Fruit fly (Drosophila melanogaster) whole organism, embryonic: ENCODE data around the gene mop.

Experiments used
- Aef1 ChIP-seq: fragments of 200-800 bp; sonication (Bioruptor generic); IDR thresholded peaks from 3 replicates; pipeline ENCODE4 v1.3.6; 2022; ENCODE audit warnings: missing biosample characterization, missing genetic modification characterization
- Awh ChIP-seq: fragments of 200-800 bp; sonication (Bioruptor generic); IDR thresholded peaks from 2 replicates; pipeline ENCODE4, ENCODE4 v1.3.6; 2022; ENCODE audit warnings: missing biosample characterization, missing genetic modification characterization
- Bteb2 ChIP-seq: fragments of 200-800 bp; sonication (Bioruptor generic); optimal IDR thresholded peaks from 2 replicates; lab custom pipeline; 2016; ENCODE audit warnings: missing biosample characterization, missing genetic modification characterization
- CG10979 ChIP-seq: fragments of 200-800 bp; sonication (Bioruptor generic); optimal IDR thresholded peaks from 2 replicates; lab custom pipeline; 2018; ENCODE audit warnings: missing biosample characterization, mild to moderate bottlenecking, missing genetic modification characterization, moderate library complexity
- CG11456 ChIP-seq: fragments of 200-800 bp; sonication (Bioruptor generic); IDR thresholded peaks from 3 replicates; pipeline ENCODE4 v1.3.6; 2022; ENCODE audit warnings: missing biosample characterization, missing genetic modification characterization
- CG11504 ChIP-seq: fragments of 200-800 bp; sonication (Bioruptor generic); optimal IDR thresholded peaks from 3 replicates; lab custom pipeline; 2019; ENCODE audit warnings: missing biosample characterization, mild to moderate bottlenecking, missing genetic modification characterization, moderate library complexity
- CG12155 ChIP-seq: fragments of 200-800 bp; sonication (Bioruptor generic); optimal IDR thresholded peaks from 3 replicates; lab custom pipeline; 2016; ENCODE audit warnings: missing biosample characterization, missing genetic modification characterization
- CG17829 ChIP-seq: fragments of 200-800 bp; optimal IDR thresholded peaks from 2 replicates; lab custom pipeline; 2019; ENCODE audit warnings: missing biosample characterization, mild to moderate bottlenecking, missing genetic modification characterization, moderate library complexity
- CG18764 ChIP-seq: fragments of 200-800 bp; sonication (Bioruptor generic); optimal IDR thresholded peaks from 3 replicates; lab custom pipeline; 2016; ENCODE audit warnings: missing biosample characterization, missing genetic modification characterization
- CG2875 ChIP-seq: fragments of 200-800 bp; sonication (Bioruptor generic); optimal IDR thresholded peaks from 2 replicates; lab custom pipeline; 2017; ENCODE audit warnings: missing biosample characterization, mild to moderate bottlenecking, missing genetic modification characterization, missing genetic modification reagents
- CG7745 ChIP-seq: fragments of 200-800 bp; sonication (Bioruptor generic); optimal IDR thresholded peaks from 2 replicates; lab custom pipeline; 2018; ENCODE audit warnings: missing biosample characterization, mild to moderate bottlenecking, missing genetic modification characterization, moderate library complexity
- CG8089 ChIP-seq: fragments of 200-800 bp; sonication (Bioruptor generic); optimal IDR thresholded peaks from 3 replicates; lab custom pipeline; 2016; ENCODE audit warnings: missing biosample characterization, missing genetic modification characterization
- CG9215 ChIP-seq: fragments of 200-800 bp; sonication (Bioruptor generic); IDR thresholded peaks from 2 replicates; pipeline ENCODE4 v1.3.6; 2022; ENCODE audit warnings: missing biosample characterization, missing genetic modification characterization
- Dbx ChIP-seq: fragments of 200-800 bp; sonication (Bioruptor generic); IDR thresholded peaks from 3 replicates; pipeline ENCODE4 v1.3.6; 2022; ENCODE audit warnings: missing biosample characterization, missing genetic modification characterization
- Dfd ChIP-seq, 2 experiments: fragments of >200 bp; optimal IDR thresholded peaks; 2 replicates each; lab custom pipeline; 2017; ENCODE audit warnings: missing biosample characterization in 2 of 2, missing genetic modification characterization in 2 of 2
- Doc3 ChIP-seq: fragments of 200-800 bp; sonication (Bioruptor generic); IDR thresholded peaks from 3 replicates; pipeline ENCODE4 v1.3.6; 2022; ENCODE audit warnings: missing biosample characterization, missing genetic modification characterization; ENCODE audit not compliant: partially characterized antibody
- Elba2 ChIP-seq: fragments of 200-800 bp; sonication (Bioruptor generic); optimal IDR thresholded peaks from 3 replicates; lab custom pipeline; 2016; ENCODE audit warnings: missing biosample characterization, missing genetic modification characterization
- GATAe ChIP-seq: fragments of 200-800 bp; sonication (Bioruptor generic); conservative IDR thresholded peaks from 2 replicates; pipeline ENCODE4 v1.3.6; 2022; ENCODE audit warnings: missing biosample characterization, missing genetic modification characterization
- Hey ChIP-seq: fragments of 200-800 bp; sonication (Bioruptor generic); optimal IDR thresholded peaks from 3 replicates; lab custom pipeline; 2018; ENCODE audit warnings: missing biosample characterization, mild to moderate bottlenecking, missing genetic modification characterization
- Hmx ChIP-seq: fragments of 200-800 bp; sonication (Bioruptor generic); optimal IDR thresholded peaks from 2 replicates; lab custom pipeline; 2016; ENCODE audit warnings: missing biosample characterization, missing genetic modification characterization
- Hr39 ChIP-seq: fragments of >200 bp; optimal IDR thresholded peaks from 2 replicates; lab custom pipeline; 2017
- Med ChIP-seq: fragments of 200-800 bp; sonication (Bioruptor generic); peaks from one replicate; lab custom pipeline; 2016; ENCODE audit warnings: missing biosample characterization, missing genetic modification characterization, mild to moderate bottlenecking, inconsistent platforms, moderate library complexity
- Nf-YC ChIP-seq: fragments of 200-800 bp; optimal IDR thresholded peaks from 3 replicates; lab custom pipeline; 2019; ENCODE audit warnings: missing biosample characterization, mild to moderate bottlenecking, missing genetic modification characterization, moderate library complexity
- Opbp ChIP-seq: fragments of 200-800 bp; sonication (Bioruptor generic); IDR thresholded peaks from 3 replicates; pipeline ENCODE4 v1.3.6; 2022; ENCODE audit warnings: missing biosample characterization, missing genetic modification characterization; ENCODE audit not compliant: partially characterized antibody
- Rx ChIP-seq: fragments of 200-800 bp; sonication (Bioruptor generic); IDR thresholded peaks from 2 replicates; pipeline ENCODE4 v1.3.6; 2022; ENCODE audit warnings: missing biosample characterization, missing genetic modification characterization
- Sox102F ChIP-seq: fragments of 200-800 bp; sonication (Bioruptor generic); optimal IDR thresholded peaks from 2 replicates; lab custom pipeline; 2018; ENCODE audit warnings: missing biosample characterization, mild to moderate bottlenecking, missing genetic modification characterization, moderate library complexity
- Spps ChIP-seq: fragments of 200-800 bp; sonication (Bioruptor generic); optimal IDR thresholded peaks from 2 replicates; lab custom pipeline; 2018; ENCODE audit warnings: missing biosample characterization, mild to moderate bottlenecking, missing genetic modification characterization
- ab ChIP-seq: fragments of 200-800 bp; sonication (Bioruptor generic); optimal IDR thresholded peaks from 2 replicates; lab custom pipeline; 2016; ENCODE audit warnings: missing biosample characterization, missing genetic modification characterization
- al ChIP-seq: fragments of 200-800 bp; sonication (Bioruptor generic); IDR thresholded peaks from 2 replicates; pipeline ENCODE4 v1.3.6; 2022; ENCODE audit warnings: missing biosample characterization, missing genetic modification characterization
- chif ChIP-seq, 2 experiments: fragments of 200-800 bp; sonication (Bioruptor generic); optimal IDR thresholded peaks; 3 replicates each; lab custom pipeline; 2016; ENCODE audit warnings: missing biosample characterization in 2 of 2, missing genetic modification characterization in 2 of 2
- crol ChIP-seq: fragments of 200-800 bp; sonication (Bioruptor generic); IDR thresholded peaks from 2 replicates; pipeline ENCODE4 v1.3.6; 2022; ENCODE audit warnings: missing biosample characterization, missing genetic modification characterization
- ewg ChIP-seq: fragments of 200-800 bp; sonication (Bioruptor generic); optimal IDR thresholded peaks from 3 replicates; lab custom pipeline; 2017; ENCODE audit warnings: mild to moderate bottlenecking, missing biosample characterization, missing genetic modification reagents, missing genetic modification characterization
- fd96Cb ChIP-seq: fragments of 200-800 bp; sonication (Bioruptor generic); optimal IDR thresholded peaks from 2 replicates; lab custom pipeline; 2018; ENCODE audit warnings: missing biosample characterization, mild to moderate bottlenecking, missing genetic modification characterization, moderate library complexity
- ftz-f1 ChIP-seq: fragments of 200-800 bp; sonication (Bioruptor generic); optimal IDR thresholded peaks from 2 replicates; lab custom pipeline; 2016; ENCODE audit warnings: missing biosample characterization, missing genetic modification characterization
- gt ChIP-seq: fragments of 200-800 bp; sonication (Bioruptor generic); IDR thresholded peaks from 2 replicates; pipeline ENCODE4 v1.3.6; 2022; ENCODE audit warnings: missing biosample characterization, missing genetic modification characterization
- hb ChIP-seq: fragments of 200-800 bp; sonication (Bioruptor generic); IDR thresholded peaks from 3 replicates; pipeline ENCODE4 v1.3.6; 2022; ENCODE audit warnings: missing biosample characterization, missing genetic modification characterization; ENCODE audit not compliant: partially characterized antibody
- kay ChIP-seq: fragments of 200-800 bp; sonication (Bioruptor generic); optimal IDR thresholded peaks from 2 replicates; lab custom pipeline; 2016; ENCODE audit warnings: missing biosample characterization, missing genetic modification characterization
- lilli ChIP-seq: fragments of 200-800 bp; sonication (Bioruptor generic); optimal IDR thresholded peaks from 3 replicates; lab custom pipeline; 2016; ENCODE audit warnings: missing biosample characterization, missing genetic modification characterization
- lov ChIP-seq, 2 experiments: fragments of 200-800 bp in 1 of 2; fragments of >200 bp in 1 of 2; sonication (Bioruptor generic) in 1 of 2; IDR thresholded peaks in 1 of 2; optimal IDR thresholded peaks in 1 of 2; 2 replicates in 1 of 2; 3 replicates in 1 of 2; pipeline versions ENCODE4 v1.3.6 to Lab custom; 2017 to 2022; ENCODE audit warnings: missing biosample characterization in 1 of 2, missing genetic modification characterization in 1 of 2
- maf-S ChIP-seq: fragments of 200-800 bp; sonication (Bioruptor generic); optimal IDR thresholded peaks from 2 replicates; lab custom pipeline; 2016; ENCODE audit warnings: missing biosample characterization, missing genetic modification characterization
- nom ChIP-seq: fragments of 200-800 bp; sonication (Bioruptor generic); optimal IDR thresholded peaks from 2 replicates; lab custom pipeline; 2017; ENCODE audit warnings: missing biosample characterization, missing genetic modification characterization, mild to moderate bottlenecking, moderate library complexity, missing genetic modification reagents
- oc ChIP-seq: fragments of 200-800 bp; sonication (Bioruptor generic); optimal IDR thresholded peaks from 2 replicates; lab custom pipeline; 2018; ENCODE audit warnings: missing biosample characterization, mild to moderate bottlenecking, missing genetic modification characterization, moderate library complexity
- rib ChIP-seq: fragments of 200-800 bp; sonication (Bioruptor generic); IDR thresholded peaks from 2 replicates; pipeline ENCODE4 v1.3.6; 2022; ENCODE audit warnings: missing biosample characterization, missing genetic modification characterization

mop gene

DNA sequence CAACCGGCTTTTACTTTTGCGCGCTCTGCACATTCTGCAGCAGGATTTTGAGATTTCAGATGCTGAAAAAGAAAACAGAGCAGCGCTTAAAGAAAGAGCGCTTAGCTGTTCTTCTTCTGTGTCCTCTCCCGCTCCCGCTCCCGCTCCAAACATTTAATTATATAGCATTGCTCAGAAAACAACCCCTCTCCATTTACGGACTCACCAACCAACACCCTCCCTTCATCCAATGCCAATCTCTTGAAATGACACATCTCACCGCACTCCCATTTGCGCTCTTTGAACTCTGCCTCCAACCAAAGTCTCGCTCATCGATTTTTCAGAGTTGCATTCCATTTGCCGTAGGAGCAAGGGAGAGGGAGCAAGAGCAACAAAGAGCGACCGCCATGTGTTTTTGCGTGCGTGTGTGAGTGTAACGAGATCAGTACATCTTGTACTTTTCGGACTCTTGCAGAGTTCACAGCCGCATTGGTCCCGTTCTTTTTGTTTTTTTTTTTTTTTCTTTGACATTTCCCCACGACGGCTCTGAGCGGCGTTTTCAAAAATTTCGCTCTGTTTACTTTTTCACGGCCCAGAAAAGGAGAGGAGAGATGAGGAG, 20.8 kb downstream of the mop start (continued):
- TF ChIP-seq Dbx (GFP tag; lab: Robert Waterston, UW) (0 out of 3 replicates have a peak, but pooled peaks have one; percentile 6), nom (GFP tag; lab: Kevin White, UChicago) (peak; percentile 92)

- no peak for TF ChIP-seq CG9215 (GFP tag; lab: Robert Waterston, UW)
- peak in 1 of 2 experiments; percentile 64 for TF ChIP-seq Dfd (GFP tag; optimal IDR thresholded peaks at IDR 0.05; lab: Kevin White, UChicago)
- TF ChIP-seq Elba2, result no peak
- TF ChIP-seq Opbp (GFP tag; lab: Robert Waterston, UW), result 0 out of 3 replicates have a peak, but pooled peaks have one; percentile 3
- TF ChIP-seq GATAe (GFP tag; lab: Robert Waterston, UW), result no peak
- TF ChIP-seq oc (tag; lab: Kevin White, UChicago), result no peak
- TF ChIP-seq CG17829 (tag; lab: Kevin White, UChicago), result no peak
- TF ChIP-seq Spps (tag; lab: Kevin White, UChicago), result no peak
- no peak for TF ChIP-seq CG7745 (tag; lab: Kevin White, UChicago)
- TF ChIP-seq CG8089 (GFP tag; lab: Kevin White, UChicago), result no peak
- TF ChIP-seq chif (GFP tag; optimal IDR thresholded peaks at IDR 0.05; lab: Kevin White, UChicago), result no peak
- no peak for TF ChIP-seq CG2875 (GFP tag; lab: Kevin White, UChicago)
- no peak for TF ChIP-seq ab
- TF ChIP-seq Bteb2 (GFP tag; lab: Kevin White, UChicago), result no peak
- no peak for TF ChIP-seq ewg (GFP tag; lab: Kevin White, UChicago)
- no peak for TF ChIP-seq CG11456 (GFP tag; lab: Robert Waterston, UW)
- TF ChIP-seq CG11504 (tag; lab: Kevin White, UChicago), result no peak
- no peak for TF ChIP-seq Awh
- no peak for TF ChIP-seq al (GFP tag; lab: Robert Waterston, UW)
- no peak for TF ChIP-seq Sox102F (GFP tag; lab: Kevin White, UChicago)
- TF ChIP-seq fd96Cb (tag; lab: Kevin White, UChicago), result no peak
- no peak for TF ChIP-seq gt (GFP tag; lab: Robert Waterston, UW)
- TF ChIP-seq CG18764 (GFP tag; lab: Kevin White, UChicago), result no peak
- TF ChIP-seq Med (GFP tag; lab: Kevin White, UChicago), result peak; percentile 72
- TF ChIP-seq CG10979 (tag; lab: Kevin White, UChicago), result no peak
- no peak for TF ChIP-seq maf-S (GFP tag; lab: Kevin White, UChicago)
- TF ChIP-seq Doc3, result no peak
- no peak for TF ChIP-seq CG12155 (GFP tag; lab: Kevin White, UChicago)
- TF ChIP-seq ftz-f1 (GFP tag; lab: Kevin White, UChicago), result no peak
- peak; percentile 26 for TF ChIP-seq Hr39 (lab: Kevin White, UChicago)
- no peak for TF ChIP-seq Nf-YC (tag; lab: Kevin White, UChicago)
- no peak for TF ChIP-seq lov (optimal IDR thresholded peaks at IDR 0.05; lab: Kevin White, UChicago)
- 0 out of 3 replicates have a peak, but pooled peaks have one; percentile 31 for TF ChIP-seq lov (GFP tag; IDR thresholded peaks at IDR 0.05; lab: Robert Waterston, UW)
- no peak for TF ChIP-seq Hmx (GFP tag; lab: Kevin White, UChicago)
- no peak for TF ChIP-seq lilli (GFP tag; lab: Kevin White, UChicago)
- no peak for TF ChIP-seq Hey (tag; lab: Kevin White, UChicago)
- no peak for TF ChIP-seq rib
- 0 out of 2 replicates have a peak, but pooled peaks have one; percentile 29 for TF ChIP-seq crol (GFP tag; lab: Robert Waterston, UW)
- TF ChIP-seq hb (GFP tag; lab: Robert Waterston, UW), result 0 out of 3 replicates have a peak, but pooled peaks have one; percentile 21
- TF ChIP-seq kay (GFP tag; lab: Kevin White, UChicago), result no peak
- TF ChIP-seq Aef1, result no peak
- no peak for TF ChIP-seq Rx (GFP tag; lab: Robert Waterston, UW)
Observed at dm6 chr3L:14752816-14753215, 23.1 kb downstream of the mop start.
